Worm (Caenorhabditis elegans) whole organism, mixed stage, embryonic: ENCODE data around the gene lido-13.

Source experiments
- M03D4.4 ChIP-seq: sonication (generic microtip); optimal IDR thresholded peaks from 2 replicates; lab custom pipeline; 2017; ENCODE audit warnings: mild to moderate bottlenecking, missing genetic modification characterization, missing compliant biosample characterization
- bed-3 ChIP-seq: fragments of 200-800 bp; sonication (Bioruptor generic); optimal IDR thresholded peaks from 3 replicates; lab custom pipeline; 2018; ENCODE audit warnings: mild to moderate bottlenecking, missing genetic modification characterization, moderate library complexity, missing compliant biosample characterization
- blmp-1 ChIP-seq: fragments of 150-350 bp; optimal IDR thresholded peaks from 2 replicates; lab custom pipeline; 2014; ENCODE audit warnings: missing biosample characterization, missing genetic modification characterization
- ceh-39 ChIP-seq: fragments of 150-350 bp; optimal IDR thresholded peaks from 2 replicates; lab custom pipeline; 2014; ENCODE audit warnings: missing biosample characterization, missing genetic modification characterization
- ceh-43 ChIP-seq: fragments of 200-800 bp; sonication (Bioruptor generic); optimal IDR thresholded peaks from 2 replicates; lab custom pipeline; 2018; ENCODE audit warnings: mild to moderate bottlenecking, missing genetic modification characterization, moderate library complexity, missing compliant biosample characterization
- ceh-83 ChIP-seq: fragments of 200-800 bp; sonication (Bioruptor generic); optimal IDR thresholded peaks from 2 replicates; lab custom pipeline; 2018; ENCODE audit warnings: mild to moderate bottlenecking, missing genetic modification characterization, missing compliant biosample characterization
- cnd-1 ChIP-seq: fragments of 200-800 bp; sonication (Bioruptor generic); optimal IDR thresholded peaks from 2 replicates; lab custom pipeline; 2018; ENCODE audit warnings: mild to moderate bottlenecking, missing genetic modification characterization, missing compliant biosample characterization
- drap-1 ChIP-seq: fragments of 200-800 bp; sonication (Bioruptor generic); optimal IDR thresholded peaks from 3 replicates; lab custom pipeline; 2018; ENCODE audit warnings: mild to moderate bottlenecking, missing genetic modification characterization, missing compliant biosample characterization
- elt-1 ChIP-seq: sonication (generic microtip); optimal IDR thresholded peaks from 2 replicates; lab custom pipeline; 2017; ENCODE audit warnings: missing genetic modification characterization, mild to moderate bottlenecking, missing compliant biosample characterization, antibody characterized with exemption, moderate library complexity, borderline replicate concordance; ENCODE audit not compliant: insufficient read depth
- elt-3 ChIP-seq: fragments of 150-350 bp; optimal IDR thresholded peaks from 2 replicates; lab custom pipeline; 2014; ENCODE audit warnings: missing biosample characterization, missing genetic modification characterization
- flh-1 ChIP-seq: fragments of 200-800 bp; sonication (Bioruptor generic); optimal IDR thresholded peaks from 2 replicates; lab custom pipeline; 2018; ENCODE audit warnings: mild to moderate bottlenecking, missing genetic modification characterization, moderate library complexity, missing compliant biosample characterization
- ham-2 ChIP-seq: fragments of 200-800 bp; sonication (Bioruptor generic); optimal IDR thresholded peaks from 2 replicates; lab custom pipeline; 2018; ENCODE audit warnings: mild to moderate bottlenecking, missing genetic modification characterization, missing compliant biosample characterization
- hlh-1 ChIP-seq: fragments of 150-350 bp; optimal IDR thresholded peaks from 2 replicates; lab custom pipeline; 2014; ENCODE audit warnings: missing biosample characterization, missing genetic modification reagents, missing genetic modification characterization
- lin-32 ChIP-seq: fragments of 200-800 bp; sonication (Bioruptor generic); optimal IDR thresholded peaks from 2 replicates; lab custom pipeline; 2018; ENCODE audit warnings: mild to moderate bottlenecking, missing genetic modification characterization, missing compliant biosample characterization
- lsy-2 ChIP-seq: fragments of 150-350 bp; optimal IDR thresholded peaks from 2 replicates; lab custom pipeline; 2014; ENCODE audit warnings: missing biosample characterization, missing genetic modification characterization
- mab-5 ChIP-seq: fragments of 150-350 bp; optimal IDR thresholded peaks from 2 replicates; lab custom pipeline; 2014; ENCODE audit warnings: missing biosample characterization, missing genetic modification characterization
- mls-2 ChIP-seq: sonication (generic microtip); optimal IDR thresholded peaks from 2 replicates; lab custom pipeline; 2016; ENCODE audit warnings: mild to moderate bottlenecking, missing genetic modification characterization, moderate library complexity, missing compliant biosample characterization
- nhr-12 ChIP-seq: fragments of 150-350 bp; optimal IDR thresholded peaks from 2 replicates; lab custom pipeline; 2014; ENCODE audit warnings: missing biosample characterization, missing genetic modification characterization
- nhr-237 ChIP-seq: fragments of 150-350 bp; optimal IDR thresholded peaks from 2 replicates; lab custom pipeline; 2014; ENCODE audit warnings: missing biosample characterization, missing genetic modification characterization
- nhr-28 ChIP-seq: fragments of 150-350 bp; optimal IDR thresholded peaks from 2 replicates; lab custom pipeline; 2014; ENCODE audit warnings: missing biosample characterization, missing genetic modification characterization
- nhr-76 ChIP-seq: sonication (generic microtip); optimal IDR thresholded peaks from 2 replicates; lab custom pipeline; 2017; ENCODE audit warnings: missing biosample characterization, missing genetic modification characterization
- pha-4 ChIP-seq: fragments of 150-350 bp; optimal IDR thresholded peaks from 2 replicates; lab custom pipeline; 2018; ENCODE audit warnings: missing biosample characterization, missing genetic modification reagents, missing genetic modification characterization
- sem-2 ChIP-seq: fragments of 200-800 bp; sonication (Bioruptor generic); optimal IDR thresholded peaks from 2 replicates; lab custom pipeline; 2018; ENCODE audit warnings: mild to moderate bottlenecking, missing genetic modification characterization, missing compliant biosample characterization
- snpc-4 ChIP-seq: fragments of 150-350 bp; optimal IDR thresholded peaks from 2 replicates; lab custom pipeline; 2014; ENCODE audit warnings: missing biosample characterization, missing genetic modification characterization
- sptf-1 ChIP-seq: sonication (generic microtip); optimal IDR thresholded peaks from 2 replicates; lab custom pipeline; 2017; ENCODE audit warnings: mild to moderate bottlenecking, missing genetic modification characterization, moderate library complexity, missing compliant biosample characterization
- tbx-8 ChIP-seq: fragments of 200-800 bp; sonication (Bioruptor generic); optimal IDR thresholded peaks from 2 replicates; lab custom pipeline; 2018; ENCODE audit warnings: mild to moderate bottlenecking, missing genetic modification characterization, moderate library complexity, missing compliant biosample characterization
- unc-39 ChIP-seq: fragments of 150-350 bp; optimal IDR thresholded peaks from 2 replicates; lab custom pipeline; 2014; ENCODE audit warnings: missing biosample characterization, missing genetic modification characterization
- unc-62 ChIP-seq: fragments of 150-350 bp; optimal IDR thresholded peaks from 2 replicates; lab custom pipeline; 2014; ENCODE audit warnings: missing biosample characterization, missing genetic modification reagents, missing genetic modification characterization
- zip-8 ChIP-seq: fragments of 150-350 bp; optimal IDR thresholded peaks from 2 replicates; lab custom pipeline; 2014; ENCODE audit warnings: missing biosample characterization, missing genetic modification characterization
- ztf-11 ChIP-seq: fragments of 150-350 bp; optimal IDR thresholded peaks from 2 replicates; lab custom pipeline; 2014; ENCODE audit warnings: missing biosample characterization, missing genetic modification characterization

lido-13 gene

DNA sequence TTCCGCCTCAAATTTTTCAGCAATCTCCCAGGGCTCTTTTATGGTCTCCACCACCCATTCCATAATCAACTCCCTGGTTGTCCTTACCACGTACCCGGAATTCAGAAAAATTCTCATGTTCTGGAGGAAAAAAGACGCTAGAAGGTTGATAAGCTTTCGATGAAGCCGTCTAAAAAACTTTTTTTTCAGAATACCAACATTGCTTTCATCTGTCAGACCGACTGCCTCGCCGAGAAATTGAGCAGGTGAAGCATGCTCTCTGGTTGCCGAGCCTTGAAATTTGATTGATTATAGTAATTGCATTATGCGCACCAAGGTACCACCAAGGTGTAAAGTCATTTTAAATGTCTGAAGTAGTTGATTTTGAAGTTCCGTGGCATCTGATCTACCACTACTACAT, 8.2 kb downstream of the lido-13 start, which contains the start of gene sri-30:
TSS of gene sri-30 (plus strand) at position 301 of the 400 bp plus-strand sequence.
- no peak for TF ChIP-seq mls-2 (tag; lab: Kevin White, UChicago)
- no peak for TF ChIP-seq sem-2 (GFP tag; lab: Kevin White, UChicago)
- TF ChIP-seq flh-1 (GFP tag; lab: Kevin White, UChicago) = no peak
- no peak for TF ChIP-seq elt-3
- no peak for TF ChIP-seq ham-2 (GFP tag; lab: Kevin White, UChicago)
- no peak for TF ChIP-seq mab-5

- no peak for TF ChIP-seq ceh-83
- TF ChIP-seq lin-32 = no peak
- no peak for TF ChIP-seq nhr-237 (tag; lab: Kevin White, UChicago)
- no peak for TF ChIP-seq tbx-8 (GFP tag; lab: Kevin White, UChicago)
- no peak for TF ChIP-seq unc-62 (GFP tag; lab: Kevin White, UChicago)
- TF ChIP-seq nhr-76 (tag; lab: Kevin White, UChicago) = no peak
- TF ChIP-seq M03D4.4 = no peak
- TF ChIP-seq zip-8 (tag; lab: Kevin White, UChicago) = no peak
- TF ChIP-seq sem-2 (GFP tag; lab: Kevin White, UChicago) = no peak
- TF ChIP-seq nhr-12 (tag; lab: Kevin White, UChicago) = no peak
- TF ChIP-seq snpc-4 = no peak
- no peak for TF ChIP-seq mls-2 (tag; lab: Kevin White, UChicago)
- no peak for TF ChIP-seq unc-39 (tag; lab: Kevin White, UChicago)
- TF ChIP-seq ceh-43 = no peak
- TF ChIP-seq drap-1 (GFP tag; lab: Kevin White, UChicago) = no peak
- TF ChIP-seq, all 35 proteins: peak for 0
Observed at ce11 chrII:3045422-3045821, 8.7 kb downstream of the lido-13 start.

ce11 chrII:3044023-3044422, 10.1 kb downstream of the lido-13 start, which contains the start of gene sri-29:
sri-29 (plus strand) TSS chrII:3044323.
- no peak for TF ChIP-seq nhr-76 (tag; lab: Kevin White, UChicago)
- no peak for TF ChIP-seq cnd-1 (tag; lab: Kevin White, UChicago)
- no peak for TF ChIP-seq mls-2 (tag; lab: Kevin White, UChicago)
- no peak for TF ChIP-seq unc-39 (tag; lab: Kevin White, UChicago)
- no peak for TF ChIP-seq elt-1 (tag; lab: Kevin White, UChicago)
- no peak for TF ChIP-seq snpc-4
- no peak for TF ChIP-seq nhr-28 (tag; lab: Kevin White, UChicago)
- TF ChIP-seq M03D4.4 = no peak
- no peak for TF ChIP-seq blmp-1 (tag; lab: Kevin White, UChicago)
- TF ChIP-seq hlh-1 (tag; lab: Kevin White, UChicago) = no peak
- TF ChIP-seq ham-2 (GFP tag; lab: Kevin White, UChicago) = no peak
- TF ChIP-seq mab-5 = no peak
- TF ChIP-seq ceh-43 = no peak
- no peak for TF ChIP-seq pha-4 (tag; lab: Kevin White, UChicago)
- TF ChIP-seq sptf-1 (tag; lab: Kevin White, UChicago) = no peak
- no peak for TF ChIP-seq lin-32
- no peak for TF ChIP-seq lsy-2 (tag; lab: Kevin White, UChicago)

DNA sequence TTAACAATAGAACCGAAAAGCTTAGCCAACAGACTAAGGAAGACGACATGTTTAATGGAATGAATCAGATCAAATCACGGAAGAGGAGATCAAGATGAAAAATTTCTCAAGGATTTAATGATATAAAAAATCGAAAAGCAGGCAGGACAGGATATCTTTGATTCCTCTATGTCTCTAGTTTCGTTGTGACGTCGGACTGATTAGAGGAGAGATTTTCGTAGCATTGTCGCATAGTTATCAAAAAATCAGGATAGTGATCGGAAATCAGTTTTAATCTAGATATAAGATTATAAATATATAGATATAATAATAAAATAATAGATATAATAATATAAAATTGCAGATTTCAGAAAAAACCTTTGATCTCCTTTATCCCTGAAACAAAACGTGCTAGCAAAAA, 10.8 kb downstream of the lido-13 start, which contains the start of gene B0454.8:
TSS of gene B0454.8 (minus strand) at position 101 of the 400 bp plus-strand sequence.
- TF ChIP-seq sptf-1 (tag; lab: Kevin White, UChicago) (no peak), drap-1 (GFP tag; lab: Kevin White, UChicago) (no peak), nhr-12 (tag; lab: Kevin White, UChicago) (no peak), mls-2 (tag; lab: Kevin White, UChicago) (no peak), zip-8 (tag; lab: Kevin White, UChicago) (no peak), ceh-83 (no peak), snpc-4 (no peak), nhr-76 (tag; lab: Kevin White, UChicago) (no peak), cnd-1 (tag; lab: Kevin White, UChicago) (no peak), tbx-8 (GFP tag; lab: Kevin White, UChicago) (no peak), ham-2 (GFP tag; lab: Kevin White, UChicago) (no peak), ceh-43 (no peak), bed-3 (no peak), nhr-237 (tag; lab: Kevin White, UChicago) (no peak), nhr-28 (tag; lab: Kevin White, UChicago) (no peak)

DNA sequence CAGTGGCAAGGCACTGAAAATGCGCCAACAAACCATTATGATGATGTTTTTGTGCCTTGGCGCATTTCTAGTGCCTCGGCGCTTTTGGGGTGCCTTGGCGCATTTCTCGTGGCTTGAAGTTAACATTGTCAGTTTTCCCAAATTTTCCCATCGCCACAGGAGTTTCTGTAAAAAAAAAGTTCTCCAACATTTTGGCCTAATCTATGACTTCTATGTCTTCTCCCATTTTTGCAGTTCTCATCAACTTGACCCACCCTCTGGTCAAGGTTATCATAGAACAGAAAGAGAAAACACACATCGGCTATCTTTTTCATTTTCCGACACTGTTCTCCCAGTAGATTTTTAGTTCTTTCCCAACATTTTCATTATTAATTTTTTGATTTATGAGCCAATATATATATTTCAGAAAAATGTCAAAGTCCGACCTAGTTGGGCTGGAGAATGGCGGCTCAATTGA, 15.6 kb downstream of the lido-13 start, which contains the start of the genes B0454.26 and B0454.5:
TSS of gene B0454.26 (minus strand) at position 101 of the 457 bp plus-strand sequence.
TSS of gene B0454.5 (plus strand) at position 407 of the 457 bp plus-strand sequence.
- TF ChIP-seq pha-4 (tag; lab: Kevin White, UChicago) (no peak), ztf-11 (no peak), ham-2 (GFP tag; lab: Kevin White, UChicago) (no peak), elt-3 (no peak), flh-1 (GFP tag; lab: Kevin White, UChicago) (no peak), nhr-28 (tag; lab: Kevin White, UChicago) (no peak), mls-2 (tag; lab: Kevin White, UChicago) (no peak), lsy-2 (tag; lab: Kevin White, UChicago) (no peak), nhr-12 (tag; lab: Kevin White, UChicago) (no peak), ceh-39 (tag; lab: Kevin White, UChicago) (no peak), M03D4.4 (no peak)
